Worm (Caenorhabditis elegans) whole organism, late embryonic: Measurements from ENCODE around the gene B0554.5.

ENCODE experiments used
- C38D4.7 ChIP-seq: fragments of 200-800 bp; sonication (Bioruptor generic); optimal IDR thresholded peaks from 2 replicates; lab custom pipeline; 2018; ENCODE audit warnings: mild to moderate bottlenecking, missing genetic modification characterization, moderate library complexity, missing compliant biosample characterization
- K02D7.2 ChIP-seq: sonication (generic microtip); optimal IDR thresholded peaks from 2 replicates; lab custom pipeline; 2017; ENCODE audit warnings: mild to moderate bottlenecking, missing genetic modification characterization, missing compliant biosample characterization
- T23F11.4 ChIP-seq: fragments of 200-800 bp; sonication (Bioruptor generic); optimal IDR thresholded peaks from 2 replicates; lab custom pipeline; 2018; ENCODE audit warnings: mild to moderate bottlenecking, missing genetic modification characterization, missing compliant biosample characterization
- ahr-1 ChIP-seq: sonication (generic microtip); optimal IDR thresholded peaks from 2 replicates; lab custom pipeline; 2016; ENCODE audit warnings: missing genetic modification characterization, missing compliant biosample characterization
- ceh-14 ChIP-seq: sonication (generic microtip); optimal IDR thresholded peaks from 2 replicates; lab custom pipeline; 2016; ENCODE audit warnings: missing genotype, missing genetic modification characterization, missing compliant biosample characterization
- ceh-19 ChIP-seq: fragments of 200-800 bp; sonication (Bioruptor generic); optimal IDR thresholded peaks from 2 replicates; lab custom pipeline; 2018; ENCODE audit warnings: mild to moderate bottlenecking, missing genetic modification characterization, missing compliant biosample characterization
- ceh-31 ChIP-seq: sonication (generic microtip); optimal IDR thresholded peaks from 2 replicates; lab custom pipeline; 2016; ENCODE audit warnings: missing genetic modification characterization, missing compliant biosample characterization
- ceh-34 ChIP-seq: sonication (generic microtip); optimal IDR thresholded peaks from 2 replicates; lab custom pipeline; 2016; ENCODE audit warnings: mild to moderate bottlenecking, missing genetic modification characterization, missing compliant biosample characterization
- ceh-45 ChIP-seq: fragments of 200-800 bp; sonication (Bioruptor generic); IDR thresholded peaks from 2 replicates; pipeline ENCODE4 v1.3.6; 2022; ENCODE audit warnings: missing genetic modification reagents, missing genetic modification characterization, missing compliant biosample characterization
- ceh-48 ChIP-seq: sonication (generic microtip); optimal IDR thresholded peaks from 2 replicates; lab custom pipeline; 2016; ENCODE audit warnings: missing genetic modification characterization, inconsistent platforms, missing compliant biosample characterization
- ceh-9 ChIP-seq: sonication (generic microtip); optimal IDR thresholded peaks from 2 replicates; lab custom pipeline; 2016; ENCODE audit warnings: mild to moderate bottlenecking, missing genetic modification characterization, inconsistent platforms, missing compliant biosample characterization
- dve-1 ChIP-seq: sonication (generic microtip); optimal IDR thresholded peaks from 2 replicates; lab custom pipeline; 2017; ENCODE audit warnings: antibody characterized with exemption, mild to moderate bottlenecking, missing genetic modification characterization, missing compliant biosample characterization
- elt-2 ChIP-seq: sonication (generic microtip); optimal IDR thresholded peaks from 2 replicates; lab custom pipeline; 2016; ENCODE audit warnings: missing genetic modification reagents, missing genetic modification characterization, missing compliant biosample characterization
- elt-4 ChIP-seq: sonication (generic microtip); optimal IDR thresholded peaks from 2 replicates; lab custom pipeline; 2016; ENCODE audit warnings: missing genetic modification characterization, missing compliant biosample characterization
- ets-4 ChIP-seq: sonication (generic microtip); optimal IDR thresholded peaks from 2 replicates; lab custom pipeline; 2016; ENCODE audit warnings: missing genetic modification characterization, missing compliant biosample characterization
- eyg-1 ChIP-seq: sonication (generic microtip); optimal IDR thresholded peaks from 2 replicates; lab custom pipeline; 2016; ENCODE audit warnings: missing genotype, missing genetic modification characterization, missing compliant biosample characterization
- fkh-10 ChIP-seq: fragments of 150-350 bp; optimal IDR thresholded peaks from 2 replicates; lab custom pipeline; 2014; ENCODE audit warnings: missing biosample characterization, missing genetic modification reagents, missing genetic modification characterization
- fkh-6 ChIP-seq: sonication (generic microtip); optimal IDR thresholded peaks from 2 replicates; lab custom pipeline; 2016; ENCODE audit warnings: missing genetic modification characterization, missing compliant biosample characterization
- gmeb-2 ChIP-seq: sonication (generic microtip); optimal IDR thresholded peaks from 2 replicates; lab custom pipeline; 2016; ENCODE audit warnings: missing genetic modification characterization, inconsistent platforms, missing compliant biosample characterization
- hlh-13 ChIP-seq: fragments of 200-800 bp; sonication (Bioruptor generic); optimal IDR thresholded peaks from 2 replicates; lab custom pipeline; 2018; ENCODE audit warnings: mild to moderate bottlenecking, missing genetic modification characterization, missing compliant biosample characterization
- hlh-15 ChIP-seq: sonication (generic microtip); optimal IDR thresholded peaks from 2 replicates; lab custom pipeline; 2016; ENCODE audit warnings: missing genetic modification characterization, missing compliant biosample characterization
- hlh-30 ChIP-seq: sonication (generic microtip); optimal IDR thresholded peaks from 2 replicates; lab custom pipeline; 2017; ENCODE audit warnings: antibody characterized with exemption, missing genetic modification characterization, missing compliant biosample characterization; ENCODE audit not compliant: insufficient read depth
- lin-11 ChIP-seq: fragments of 200-800 bp; sonication (Bioruptor generic); optimal IDR thresholded peaks from 2 replicates; lab custom pipeline; 2018; ENCODE audit warnings: mild to moderate bottlenecking, missing genetic modification characterization, missing compliant biosample characterization
- madf-2 ChIP-seq: sonication (generic microtip); optimal IDR thresholded peaks from 2 replicates; lab custom pipeline; 2017; ENCODE audit warnings: missing genetic modification characterization, missing compliant biosample characterization
- nfya-1 ChIP-seq: sonication (generic microtip); optimal IDR thresholded peaks from 2 replicates; lab custom pipeline; 2017; ENCODE audit warnings: missing genetic modification characterization, mild to moderate bottlenecking, missing compliant biosample characterization, antibody characterized with exemption, moderate library complexity
- nhr-11 ChIP-seq: fragments of 150-350 bp; optimal IDR thresholded peaks from 2 replicates; lab custom pipeline; 2014; ENCODE audit warnings: missing biosample characterization, missing genetic modification characterization
- odd-2 ChIP-seq: sonication (generic microtip); optimal IDR thresholded peaks from 2 replicates; lab custom pipeline; 2017; ENCODE audit warnings: antibody characterized with exemption, mild to moderate bottlenecking, missing genetic modification characterization, missing compliant biosample characterization
- pha-2 ChIP-seq: sonication (generic microtip); optimal IDR thresholded peaks from 2 replicates; lab custom pipeline; 2017; ENCODE audit warnings: mild to moderate bottlenecking, missing genetic modification characterization, missing compliant biosample characterization
- pha-4 ChIP-seq: fragments of 150-350 bp; optimal IDR thresholded peaks from 2 replicates; lab custom pipeline; 2018; ENCODE audit warnings: missing biosample characterization, missing genetic modification reagents, missing genetic modification characterization
- pqm-1 ChIP-seq: sonication (generic microtip); optimal IDR thresholded peaks from 2 replicates; lab custom pipeline; 2016; ENCODE audit warnings: missing genetic modification characterization, missing compliant biosample characterization
- pros-1 ChIP-seq: fragments of 150-350 bp; optimal IDR thresholded peaks from 2 replicates; lab custom pipeline; 2014; ENCODE audit warnings: missing biosample characterization, missing genetic modification reagents, missing genetic modification characterization
- rnt-1 ChIP-seq: sonication (generic microtip); optimal IDR thresholded peaks from 2 replicates; lab custom pipeline; 2016; ENCODE audit warnings: missing genetic modification characterization, missing compliant biosample characterization
- sox-4 ChIP-seq: sonication (generic microtip); optimal IDR thresholded peaks from 2 replicates; lab custom pipeline; 2017; ENCODE audit warnings: mild to moderate bottlenecking, missing genetic modification characterization, inconsistent platforms, missing compliant biosample characterization
- tbx-2 ChIP-seq: sonication (generic microtip); optimal IDR thresholded peaks from 2 replicates; lab custom pipeline; 2016; ENCODE audit warnings: missing genetic modification characterization, missing compliant biosample characterization
- unc-55 ChIP-seq: sonication (generic microtip); optimal IDR thresholded peaks from 2 replicates; lab custom pipeline; 2017; ENCODE audit warnings: missing biosample characterization, missing genetic modification reagents, missing genetic modification characterization
- zip-5 ChIP-seq: sonication (generic microtip); optimal IDR thresholded peaks from 2 replicates; lab custom pipeline; 2016; ENCODE audit warnings: missing genetic modification characterization, missing compliant biosample characterization

Gene B0554.5

DNA sequence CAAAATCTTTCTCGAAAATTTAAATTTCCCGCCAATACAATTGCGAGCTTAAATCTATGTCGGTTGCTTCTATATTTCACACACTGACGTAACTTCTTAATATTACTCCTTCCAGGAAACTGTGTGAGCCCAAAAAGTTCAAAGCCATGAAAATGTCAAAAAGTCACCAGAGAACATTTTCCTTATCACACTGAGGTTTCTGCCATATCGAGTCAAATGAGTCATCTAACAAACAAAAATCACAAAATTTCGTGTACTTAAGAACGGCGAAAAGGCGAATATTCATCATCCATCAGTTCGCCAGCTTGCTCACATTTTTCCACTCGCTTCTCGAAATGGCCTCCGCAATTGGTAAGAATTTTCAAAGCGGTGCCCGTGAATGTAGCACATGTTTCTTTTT, 25.4 kb downstream of the B0554.5 start, which contains the start of gene M02H5.8:
Gene M02H5.8 (plus strand): TSS at position 297 of the 400 bp plus-strand sequence.
- TF ChIP-seq K02D7.2 (tag; lab: Kevin White, UChicago) (no peak), ceh-31 (tag; lab: Kevin White, UChicago) (no peak), eyg-1 (no peak)

DNA sequence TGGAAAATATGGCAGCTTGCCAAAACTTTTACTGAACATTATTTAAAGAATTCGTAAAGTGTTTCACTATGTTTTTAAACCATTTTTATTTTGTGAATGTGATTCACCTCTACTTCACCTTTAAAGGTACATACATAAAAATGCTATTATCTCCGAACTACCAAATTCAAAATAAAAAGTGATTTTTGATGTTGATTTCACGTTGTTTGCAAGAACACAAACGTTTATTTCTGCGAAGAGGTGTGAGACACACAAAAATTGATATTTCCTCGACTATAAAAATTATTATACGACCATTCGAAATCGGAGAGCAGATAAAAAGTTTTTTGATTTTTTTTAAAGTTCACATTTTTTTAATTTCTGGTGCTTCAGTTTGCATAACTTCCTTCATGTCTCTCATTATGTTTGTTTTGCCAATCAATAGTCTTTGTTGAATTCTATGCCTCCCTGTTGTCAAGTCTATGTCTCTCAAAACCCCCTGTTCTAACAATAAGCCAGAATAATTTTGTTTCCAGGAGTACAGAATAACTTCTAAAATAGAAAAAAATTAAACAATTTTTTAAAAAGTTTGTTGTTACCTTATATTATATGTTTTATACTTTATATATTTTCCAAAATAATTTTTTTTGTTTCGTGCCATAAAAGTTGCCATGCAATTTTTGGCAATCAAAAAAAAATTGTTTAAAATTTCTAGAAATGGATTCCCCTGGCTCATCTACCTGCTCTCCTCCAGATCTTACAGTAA, 26.7 kb downstream of the B0554.5 start, which contains the start of gene nhr-123:
Gene nhr-123 (plus strand): TSS at position 695 of the 745 bp plus-strand sequence.
- TF ChIP-seq fkh-6 (no peak), hlh-15 (tag; lab: Kevin White, UChicago) (no peak), fkh-10 (GFP tag; lab: Kevin White, UChicago) (no peak), rnt-1 (no peak), gmeb-2 (tag; lab: Kevin White, UChicago) (no peak), T23F11.4 (GFP tag; lab: Kevin White, UChicago) (no peak), pha-4 (no peak), C38D4.7 (no peak), elt-4 (tag; lab: Kevin White, UChicago) (no peak), ahr-1 (tag; lab: Kevin White, UChicago) (no peak)

DNA sequence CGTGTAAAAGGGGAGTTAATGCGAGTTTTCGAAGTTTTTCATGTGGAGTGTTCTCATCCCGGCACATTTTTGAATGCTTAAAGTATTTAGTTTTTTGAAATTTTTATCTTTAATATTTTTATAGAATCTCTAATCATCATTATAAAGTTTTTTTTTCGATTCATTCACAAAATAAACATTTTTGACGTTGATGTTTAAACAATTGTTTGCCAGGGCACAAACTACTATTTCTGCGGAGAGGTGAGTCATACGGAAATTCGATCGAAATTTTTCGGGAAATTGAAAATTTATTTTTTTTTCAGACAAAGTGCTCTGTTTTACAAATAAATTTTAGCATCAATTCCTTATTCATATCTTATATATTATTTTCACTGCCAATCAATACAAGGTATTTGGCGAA, 29.3 kb downstream of the B0554.5 start, which contains the start of gene nhr-98:
Gene nhr-98 (plus strand): TSS at position 301 of the 400 bp plus-strand sequence.
- TF ChIP-seq nhr-11 (no peak), zip-5 (tag; lab: Kevin White, UChicago) (no peak), ets-4 (tag; lab: Kevin White, UChicago) (no peak), lin-11 (no peak), ceh-45 (GFP tag; lab: Robert Waterston, UW) (no peak), ceh-19 (GFP tag; lab: Kevin White, UChicago) (no peak), dve-1 (tag; lab: Kevin White, UChicago) (no peak), elt-2 (tag; lab: Kevin White, UChicago) (no peak), hlh-30 (tag; lab: Kevin White, UChicago) (no peak), pros-1 (tag; lab: Kevin White, UChicago) (no peak), madf-2 (tag; lab: Kevin White, UChicago) (no peak), sox-4 (tag; lab: Kevin White, UChicago) (no peak), nfya-1 (tag; lab: Kevin White, UChicago) (no peak), hlh-13 (no peak), gmeb-2 (tag; lab: Kevin White, UChicago) (no peak)

DNA sequence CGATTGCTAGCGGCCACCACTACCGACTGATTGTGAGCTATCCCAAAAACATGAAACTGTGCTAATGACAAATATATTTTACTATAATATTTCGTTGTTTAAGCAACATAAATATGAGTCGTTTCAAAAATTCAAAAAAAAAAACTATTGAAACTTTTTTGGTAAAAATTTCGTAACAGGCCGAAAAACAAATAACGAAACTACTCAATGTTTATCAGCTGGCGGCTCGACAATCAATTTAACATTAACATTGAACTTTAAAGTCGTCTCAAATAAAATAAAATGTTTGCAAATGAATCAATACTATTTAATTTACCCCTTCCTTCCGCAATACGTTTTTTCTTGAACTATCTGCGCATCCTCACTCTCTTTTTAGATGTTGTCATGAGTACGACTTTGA, 33.6 kb downstream of the B0554.5 start:
- no peak for TF ChIP-seq ceh-9
- no peak for TF ChIP-seq rnt-1
- TF ChIP-seq odd-2 (tag; lab: Kevin White, UChicago), result no peak
- no peak for TF ChIP-seq ceh-14 (tag; lab: Kevin White, UChicago)
- no peak for TF ChIP-seq unc-55 (GFP tag; lab: Kevin White, UChicago)
- no peak for TF ChIP-seq ets-4 (tag; lab: Kevin White, UChicago)
- TF ChIP-seq ceh-34 (tag; lab: Kevin White, UChicago), result no peak
- TF ChIP-seq tbx-2, result no peak
- TF ChIP-seq ceh-48 (tag; lab: Kevin White, UChicago), result no peak
- TF ChIP-seq nhr-11, result no peak
- TF ChIP-seq pqm-1 (tag; lab: Kevin White, UChicago), result no peak
- TF ChIP-seq pha-2 (tag; lab: Kevin White, UChicago), result no peak
